Fruit fly (Drosophila melanogaster): ENCODE results near the gene Or85f.

Or85f gene

dm6 chr3R:9401127-9401603 lies 3.2 kb downstream of the Or85f start, which contains the start of the genes RpL34b and CG8132 (continued):
- TF ChIP-seq Bgb (GFP tag; IDR thresholded peaks at IDR 0.05; ENCODE audit: partially characterized antibody) (peak; percentile 61), CG15479 (GFP tag; optimal IDR thresholded peaks at IDR 0.05) (peak; percentile 55), mld (GFP tag; IDR thresholded peaks at IDR 0.05; ENCODE audit: partially characterized antibody) (no peak), sens (GFP tag) (peak; percentile 98), pan (optimal IDR thresholded peaks at IDR 0.05) (no peak), pan (GFP tag; optimal IDR thresholded peaks at IDR 0.05 in 1 of 2, IDR thresholded peaks at IDR 0.05 in 1 of 2) (peak in 1 of 2 experiments; percentile 96), CG17829 (tag; optimal IDR thresholded peaks at IDR 0.05) (peak; percentile 96), Taf1 (GFP tag; IDR thresholded peaks at IDR 0.05) (peak; percentile 89), tgo (GFP tag; IDR thresholded peaks at IDR 0.05) (peak; percentile 96), Bteb2 (GFP tag; optimal IDR thresholded peaks at IDR 0.05) (peak; percentile 96), CG11504 (tag; optimal IDR thresholded peaks at IDR 0.05) (peak; percentile 93), dati (GFP tag; IDR thresholded peaks at IDR 0.05) (peak; percentile 89), CG31388 (GFP tag; optimal IDR thresholded peaks at IDR 0.05) (peak; percentile 87), Hr39 (optimal IDR thresholded peaks at IDR 0.05) (no peak), CG2712 (tag; optimal IDR thresholded peaks at IDR 0.05) (peak; percentile 97), Sox102F (GFP tag; optimal IDR thresholded peaks at IDR 0.05) (peak; percentile 94), ttk (GFP tag; IDR thresholded peaks at IDR 0.05) (peak; percentile 95), NFAT (GFP tag; IDR thresholded peaks at IDR 0.05) (peak; percentile 98), Lhr (GFP tag; optimal IDR thresholded peaks at IDR 0.05) (peak; percentile 97), Elba2 (GFP tag; optimal IDR thresholded peaks at IDR 0.05) (peak; percentile 88), CG10959 (GFP tag; IDR thresholded peaks at IDR 0.05) (peak; percentile 88), nmo (GFP tag; optimal IDR thresholded peaks at IDR 0.05) (peak; percentile 95), Lim3 (GFP tag; IDR thresholded peaks at IDR 0.05) (peak; percentile 62; the same call in 1 of the 2 replicates), lilli (GFP tag; optimal IDR thresholded peaks at IDR 0.05) (peak; percentile 97), B-H2 (GFP tag; optimal IDR thresholded peaks at IDR 0.05) (peak; percentile 99), mam (GFP tag; optimal IDR thresholded peaks at IDR 0.05) (peak; percentile 97), gce (GFP tag; IDR thresholded peaks at IDR 0.05) (peak; percentile 90), usp (GFP tag; optimal IDR thresholded peaks at IDR 0.05) (no peak), cad (GFP tag; optimal IDR thresholded peaks at IDR 0.05) (no peak), Deaf1 (tag; optimal IDR thresholded peaks at IDR 0.05) (peak; percentile 75), Scr (GFP tag; IDR thresholded peaks at IDR 0.05; ENCODE audit: partially characterized antibody) (peak; percentile 45; the same call in 1 of the 2 replicates), CG14667 (GFP tag; IDR thresholded peaks at IDR 0.05) (peak; percentile 95), caup (GFP tag; optimal IDR thresholded peaks at IDR 0.05; ENCODE audit: severe bottlenecking) (peak; percentile 97), chm (GFP tag; IDR thresholded peaks at IDR 0.05) (peak; percentile 94), CG30020 (tag; optimal IDR thresholded peaks at IDR 0.05) (peak; percentile 79), tll (GFP tag; optimal IDR thresholded peaks at IDR 0.05) (peak in 1 of 2 experiments; percentile 58), slou (GFP tag; optimal IDR thresholded peaks at IDR 0.05) (peak; percentile 95), Mrtf (GFP tag; IDR thresholded peaks at IDR 0.05) (peak; percentile 94), Doc3 (GFP tag; IDR thresholded peaks at IDR 0.05; ENCODE audit: partially characterized antibody) (no peak), bsh (GFP tag; optimal IDR thresholded peaks at IDR 0.05) (peak; percentile 47 to 93), Oaz (GFP tag; IDR thresholded peaks at IDR 0.05) (peak; percentile 85), CG3281 (GFP tag; optimal IDR thresholded peaks at IDR 0.05) (peak; percentile 94), CG14014 (GFP tag; IDR thresholded peaks at IDR 0.05) (peak; percentile 94), CG8359 (GFP tag; optimal IDR thresholded peaks at IDR 0.05; ENCODE audit: borderline replicate concordance) (peak; percentile 80), odd (GFP tag; optimal IDR thresholded peaks at IDR 0.05) (peak; percentile 90), unc-4 (GFP tag; IDR thresholded peaks at IDR 0.05; ENCODE audit: partially characterized antibody) (peak; percentile 30; the same call in 1 of the 2 replicates), hb (GFP tag; IDR thresholded peaks at IDR 0.05; ENCODE audit: partially characterized antibody) (no peak), CG17328 (GFP tag; IDR thresholded peaks at IDR 0.05) (peak; percentile 93), PHDP (tag; optimal IDR thresholded peaks at IDR 0.05) (peak; percentile 96), BtbVII (GFP tag; optimal IDR thresholded peaks at IDR 0.05) (peak; percentile 90)
